Fruit fly (Drosophila melanogaster): Measurements from ENCODE around the gene Src64B.

- TF ChIP-seq CG8478 (optimal IDR thresholded peaks at IDR 0.05) (no peak), CTCF (optimal IDR thresholded peaks at IDR 0.05) (no peak)
Measured at dm6 chr3L:4545731-4546130, 80.3 kb downstream of the Src64B start.

Measured in S2 (cell line).